Comparison of ENCODE assay signal across 1 fruit fly cellular context in genomic region chr3R:21629373-21630145, dm6.
A peak's percentile ranks its signal among the peaks of the same experiment; 100 is the strongest.
TF ChIP-seq lines count a peak whose summit lies in the region.

No protein-coding gene starts in this region.

TF ChIP-seq in whole organism, embryonic, 481 proteins besides CTCF, POLR2A, EP300 and RAD21 (continued from another document):
- TF ChIP-seq sug (tag; optimal IDR thresholded peaks at IDR 0.05; lab: Kevin White, UChicago): peak; percentile 95
- no peak; the same call in 3 of the 4 replicates for TF ChIP-seq chinmo (GFP tag; IDR thresholded peaks at IDR 0.05; lab: Robert Waterston, UW; ENCODE audit: partially characterized antibody)
- no peak for TF ChIP-seq peb (GFP tag; IDR thresholded peaks at IDR 0.05; lab: Robert Waterston, UW)
- TF ChIP-seq CG18619 (GFP tag; optimal IDR thresholded peaks at IDR 0.05; lab: Kevin White, UChicago): no peak
- TF ChIP-seq ken (GFP tag; IDR thresholded peaks at IDR 0.05; lab: Robert Waterston, UW): 0 out of 3 replicates have a peak, but pooled peaks have one; percentile 6
- TF ChIP-seq CG11723 (GFP tag; optimal IDR thresholded peaks at IDR 0.05; lab: Kevin White, UChicago): no peak
- no peak for TF ChIP-seq phol (tag; optimal IDR thresholded peaks at IDR 0.05; lab: Kevin White, UChicago)
- no peak for TF ChIP-seq unpg (GFP tag; optimal IDR thresholded peaks at IDR 0.05; lab: Kevin White, UChicago)
- TF ChIP-seq Spps (tag; optimal IDR thresholded peaks at IDR 0.05; lab: Kevin White, UChicago): no peak
- TF ChIP-seq CG4404 (GFP tag; IDR thresholded peaks at IDR 0.05; lab: Robert Waterston, UW): no peak
- no peak for TF ChIP-seq disco-r (GFP tag; optimal IDR thresholded peaks at IDR 0.05; lab: Kevin White, UChicago)
- TF ChIP-seq pho (GFP tag; optimal IDR thresholded peaks at IDR 0.05; lab: Kevin White, UChicago): no peak
- TF ChIP-seq esg (GFP tag; conservative IDR thresholded peaks at IDR 0.05; lab: Robert Waterston, UW): no peak
- peak; percentile 29 for TF ChIP-seq CG17568 (GFP tag; optimal IDR thresholded peaks at IDR 0.05; lab: Kevin White, UChicago)
- TF ChIP-seq CG15479 (GFP tag; optimal IDR thresholded peaks at IDR 0.05; lab: Kevin White, UChicago): no peak
- TF ChIP-seq Atf3 (GFP tag; optimal IDR thresholded peaks at IDR 0.05; lab: Kevin White, UChicago): no peak
- TF ChIP-seq mld (GFP tag; IDR thresholded peaks at IDR 0.05; lab: Robert Waterston, UW; ENCODE audit: partially characterized antibody): no peak
- TF ChIP-seq Meics (GFP tag; optimal IDR thresholded peaks at IDR 0.05; lab: Kevin White, UChicago): peak; percentile 20
- no peak for TF ChIP-seq CG17361 (GFP tag; IDR thresholded peaks at IDR 0.05; lab: Robert Waterston, UW)
- no peak for TF ChIP-seq Oli (tag; optimal IDR thresholded peaks at IDR 0.05; lab: Kevin White, UChicago)
- no peak for TF ChIP-seq CG10321 (GFP tag; IDR thresholded peaks at IDR 0.05; lab: Robert Waterston, UW)
- no peak for TF ChIP-seq Sox102F (GFP tag; optimal IDR thresholded peaks at IDR 0.05; lab: Kevin White, UChicago)
- no peak for TF ChIP-seq Mes4 (GFP tag; optimal IDR thresholded peaks at IDR 0.05; lab: Kevin White, UChicago)
- no peak for TF ChIP-seq CG11093 (GFP tag; IDR thresholded peaks at IDR 0.05; lab: Robert Waterston, UW)
- no peak for TF ChIP-seq CG9817 (tag; optimal IDR thresholded peaks at IDR 0.05; lab: Kevin White, UChicago)
- no peak for TF ChIP-seq CG30403 (GFP tag; optimal IDR thresholded peaks at IDR 0.05; lab: Kevin White, UChicago)
- TF ChIP-seq CG5245 (GFP tag; optimal IDR thresholded peaks at IDR 0.05; lab: Kevin White, UChicago): no peak
- TF ChIP-seq gfzf (GFP tag; optimal IDR thresholded peaks at IDR 0.05; lab: Kevin White, UChicago): no peak
- TF ChIP-seq ab (GFP tag; optimal IDR thresholded peaks at IDR 0.05; lab: Kevin White, UChicago): no peak
- TF ChIP-seq GATAe (GFP tag; conservative IDR thresholded peaks at IDR 0.05; lab: Robert Waterston, UW): no peak
- TF ChIP-seq kni (GFP tag; optimal IDR thresholded peaks at IDR 0.05; lab: Kevin White, UChicago): peak; percentile 95
- peak; percentile 56 for TF ChIP-seq mirr (GFP tag; optimal IDR thresholded peaks at IDR 0.05; lab: Kevin White, UChicago)
- TF ChIP-seq tx (GFP tag; optimal IDR thresholded peaks at IDR 0.05; lab: Kevin White, UChicago): no peak
- no peak for TF ChIP-seq Ada2b (GFP tag; IDR thresholded peaks at IDR 0.05; lab: Robert Waterston, UW)
- TF ChIP-seq Lpt (GFP tag; optimal IDR thresholded peaks at IDR 0.05; lab: Kevin White, UChicago): no peak
- TF ChIP-seq aop (GFP tag; IDR thresholded peaks at IDR 0.05; lab: Robert Waterston, UW): no peak
- TF ChIP-seq CG4424 (GFP tag; optimal IDR thresholded peaks at IDR 0.05; lab: Kevin White, UChicago): no peak
- TF ChIP-seq HLH3B (GFP tag; IDR thresholded peaks at IDR 0.05; lab: Robert Waterston, UW): 0 out of 2 replicates have a peak, but pooled peaks have one; percentile 14
- no peak for TF ChIP-seq ssp (GFP tag; IDR thresholded peaks at IDR 0.05; lab: Robert Waterston, UW)
- no peak for TF ChIP-seq CG13894 (tag; optimal IDR thresholded peaks at IDR 0.05; lab: Kevin White, UChicago)
- TF ChIP-seq Sin3A (optimal IDR thresholded peaks at IDR 0.05; lab: Kevin White, UChicago): no peak
- no peak for TF ChIP-seq Hr3 (GFP tag; optimal IDR thresholded peaks at IDR 0.05; lab: Kevin White, UChicago)
- no peak for TF ChIP-seq CG32772 (GFP tag; IDR thresholded peaks at IDR 0.05; lab: Robert Waterston, UW)
- TF ChIP-seq Ravus (GFP tag; IDR thresholded peaks at IDR 0.05; lab: Robert Waterston, UW): no peak
- no peak for TF ChIP-seq cato (GFP tag; optimal IDR thresholded peaks at IDR 0.05; lab: Kevin White, UChicago; ENCODE audit: borderline replicate concordance)
- no peak for TF ChIP-seq dimm (GFP tag; IDR thresholded peaks at IDR 0.05; lab: Robert Waterston, UW)
- TF ChIP-seq toy (GFP tag; IDR thresholded peaks at IDR 0.05; lab: Robert Waterston, UW): no peak
- no peak for TF ChIP-seq CG10979 (tag; optimal IDR thresholded peaks at IDR 0.05; lab: Kevin White, UChicago)
- TF ChIP-seq row (GFP tag; IDR thresholded peaks at IDR 0.05; lab: Robert Waterston, UW): peak; percentile 24; the same call in 1 of the 3 replicates
- TF ChIP-seq CG10462 (GFP tag; optimal IDR thresholded peaks at IDR 0.05; lab: Kevin White, UChicago): no peak
- no peak for TF ChIP-seq Poxn (GFP tag; IDR thresholded peaks at IDR 0.05; lab: Robert Waterston, UW)
- TF ChIP-seq kay (GFP tag; optimal IDR thresholded peaks at IDR 0.05; lab: Kevin White, UChicago): no peak
- TF ChIP-seq CG10959 (GFP tag; IDR thresholded peaks at IDR 0.05; lab: Robert Waterston, UW): no peak
- TF ChIP-seq ci (GFP tag; IDR thresholded peaks at IDR 0.05; lab: Robert Waterston, UW): peak; percentile 61; the same call in 2 of the 3 replicates
- no peak for TF ChIP-seq zen2 (GFP tag; IDR thresholded peaks at IDR 0.05; lab: Robert Waterston, UW; ENCODE audit: partially characterized antibody)
- no peak for TF ChIP-seq CG8944 (GFP tag; optimal IDR thresholded peaks at IDR 0.05; lab: Kevin White, UChicago)
- TF ChIP-seq Dll (GFP tag; IDR thresholded peaks at IDR 0.05; lab: Robert Waterston, UW; ENCODE audit: partially characterized antibody): no peak
- TF ChIP-seq sima (GFP tag; optimal IDR thresholded peaks at IDR 0.05; lab: Kevin White, UChicago): no peak
- TF ChIP-seq CG14441 (GFP tag; IDR thresholded peaks at IDR 0.05; lab: Robert Waterston, UW): peak; percentile 40; the same call in 1 of the 2 replicates
- TF ChIP-seq CG4328 (GFP tag; optimal IDR thresholded peaks at IDR 0.05; lab: Kevin White, UChicago): peak; percentile 56
- TF ChIP-seq CG1233 (GFP tag; optimal IDR thresholded peaks at IDR 0.05; lab: Kevin White, UChicago): peak; percentile 10
- no peak for TF ChIP-seq sc (optimal IDR thresholded peaks at IDR 0.05; lab: Kevin White, UChicago)
- TF ChIP-seq sc (GFP tag; optimal IDR thresholded peaks at IDR 0.05; lab: Kevin White, UChicago): no peak
- peak; percentile 59 for TF ChIP-seq HmgZ (tag; optimal IDR thresholded peaks at IDR 0.05; lab: Kevin White, UChicago)
- TF ChIP-seq CG2678 (tag; optimal IDR thresholded peaks at IDR 0.05; lab: Kevin White, UChicago): peak; percentile 43
- TF ChIP-seq slbo (GFP tag; IDR thresholded peaks at IDR 0.05; lab: Robert Waterston, UW): no peak
- no peak for TF ChIP-seq dati (GFP tag; IDR thresholded peaks at IDR 0.05; lab: Robert Waterston, UW)
- no peak for TF ChIP-seq inv (GFP tag; IDR thresholded peaks at IDR 0.05; lab: Robert Waterston, UW; ENCODE audit: partially characterized antibody)
- no peak for TF ChIP-seq tio (GFP tag; optimal IDR thresholded peaks at IDR 0.05; lab: Kevin White, UChicago)
- TF ChIP-seq Gsc (GFP tag; IDR thresholded peaks at IDR 0.05; lab: Robert Waterston, UW): no peak
- TF ChIP-seq oc (tag; optimal IDR thresholded peaks at IDR 0.05; lab: Kevin White, UChicago): no peak
- peak; percentile 20 for TF ChIP-seq YL-1 (GFP tag; optimal IDR thresholded peaks at IDR 0.05; lab: Kevin White, UChicago)
- TF ChIP-seq eve (GFP tag; optimal IDR thresholded peaks at IDR 0.05; lab: Kevin White, UChicago): peak in 1 of 2 experiments; percentile 32
- TF ChIP-seq B-H1 (GFP tag; IDR thresholded peaks at IDR 0.05; lab: Robert Waterston, UW): no peak
- no peak for TF ChIP-seq CkIIα-i1 (GFP tag; IDR thresholded peaks at IDR 0.05; lab: Robert Waterston, UW)
- no peak for TF ChIP-seq Stat92E (GFP tag; optimal IDR thresholded peaks at IDR 0.05; lab: Kevin White, UChicago)
- TF ChIP-seq grn (GFP tag; optimal IDR thresholded peaks at IDR 0.05; lab: Kevin White, UChicago): no peak
- TF ChIP-seq CG17385 (GFP tag; optimal IDR thresholded peaks at IDR 0.05; lab: Kevin White, UChicago): peak; percentile 21
- TF ChIP-seq CG3847 (GFP tag; IDR thresholded peaks at IDR 0.05; lab: Robert Waterston, UW): no peak
- TF ChIP-seq da (GFP tag; optimal IDR thresholded peaks at IDR 0.05; lab: Kevin White, UChicago): no peak
- TF ChIP-seq pb (GFP tag; optimal IDR thresholded peaks at IDR 0.05; lab: Kevin White, UChicago): no peak
- TF ChIP-seq lilli (GFP tag; optimal IDR thresholded peaks at IDR 0.05; lab: Kevin White, UChicago): no peak
- peak; percentile 55 for TF ChIP-seq CG34376 (GFP tag; optimal IDR thresholded peaks at IDR 0.05; lab: Kevin White, UChicago)
- TF ChIP-seq CG17829 (tag; optimal IDR thresholded peaks at IDR 0.05; lab: Kevin White, UChicago): no peak
- no peak for TF ChIP-seq pan (optimal IDR thresholded peaks at IDR 0.05; lab: Kevin White, UChicago)
- peak in 1 of 2 experiments; percentile 35 for TF ChIP-seq pan (GFP tag; optimal IDR thresholded peaks at IDR 0.05 in 1 of 2, IDR thresholded peaks at IDR 0.05 in 1 of 2)
- no peak for TF ChIP-seq CG31388 (GFP tag; optimal IDR thresholded peaks at IDR 0.05; lab: Kevin White, UChicago)
- TF ChIP-seq CG1024 (GFP tag; IDR thresholded peaks at IDR 0.05; lab: Robert Waterston, UW): no peak
- no peak for TF ChIP-seq CG1832 (GFP tag; optimal IDR thresholded peaks at IDR 0.05; lab: Kevin White, UChicago)
- TF ChIP-seq jumu (GFP tag; optimal IDR thresholded peaks at IDR 0.05; lab: Kevin White, UChicago): no peak
- no peak for TF ChIP-seq bab2 (GFP tag; optimal IDR thresholded peaks at IDR 0.05; lab: Kevin White, UChicago)
- TF ChIP-seq ap (GFP tag; IDR thresholded peaks at IDR 0.05; lab: Robert Waterston, UW): 0 out of 2 replicates have a peak, but pooled peaks have one; percentile 11
- TF ChIP-seq sr (GFP tag; IDR thresholded peaks at IDR 0.05; lab: Robert Waterston, UW): 0 out of 3 replicates have a peak, but pooled peaks have one; percentile 20
- no peak for TF ChIP-seq scrt (GFP tag; optimal IDR thresholded peaks at IDR 0.05; lab: Kevin White, UChicago)
- TF ChIP-seq CG8478 (optimal IDR thresholded peaks at IDR 0.05; lab: Kevin White, UChicago): no peak
- TF ChIP-seq br (optimal IDR thresholded peaks at IDR 0.05; lab: Kevin White, UChicago): no peak
- no peak for TF ChIP-seq CG16779 (GFP tag; IDR thresholded peaks at IDR 0.05; lab: Robert Waterston, UW)
- TF ChIP-seq cas (GFP tag; IDR thresholded peaks at IDR 0.05; lab: Robert Waterston, UW): no peak
- TF ChIP-seq CG14014 (GFP tag; IDR thresholded peaks at IDR 0.05; lab: Robert Waterston, UW): peak; percentile 45; the same call in 1 of the 2 replicates
- peak; percentile 5 for TF ChIP-seq Blimp-1 (GFP tag; optimal IDR thresholded peaks at IDR 0.05; lab: Kevin White, UChicago)
- peak; percentile 41; the same call in 1 of the 2 replicates for TF ChIP-seq CG8765 (GFP tag; IDR thresholded peaks at IDR 0.05; lab: Robert Waterston, UW)
- TF ChIP-seq Awh (GFP tag; IDR thresholded peaks at IDR 0.05; lab: Robert Waterston, UW): no peak
- no peak for TF ChIP-seq tll (GFP tag; optimal IDR thresholded peaks at IDR 0.05; lab: Kevin White, UChicago)
- TF ChIP-seq Gug (GFP tag; IDR thresholded peaks at IDR 0.05; lab: Robert Waterston, UW): no peak
- no peak for TF ChIP-seq dm (GFP tag; optimal IDR thresholded peaks at IDR 0.05; lab: Kevin White, UChicago)
- no peak for TF ChIP-seq CG43689 (GFP tag; IDR thresholded peaks at IDR 0.05; lab: Robert Waterston, UW)
- TF ChIP-seq sim (GFP tag; IDR thresholded peaks at IDR 0.05; lab: Robert Waterston, UW): no peak
- TF ChIP-seq bowl (GFP tag; IDR thresholded peaks at IDR 0.05; lab: Robert Waterston, UW): no peak
- peak; percentile 34 for TF ChIP-seq D19A (tag; optimal IDR thresholded peaks at IDR 0.05; lab: Kevin White, UChicago)
- TF ChIP-seq Bgb (GFP tag; IDR thresholded peaks at IDR 0.05; lab: Robert Waterston, UW; ENCODE audit: partially characterized antibody): no peak; the same call in 1 of the 2 replicates
- peak; percentile 53; the same call in 1 of the 2 replicates for TF ChIP-seq chm (GFP tag; IDR thresholded peaks at IDR 0.05; lab: Robert Waterston, UW)
- TF ChIP-seq CG13123 (GFP tag; optimal IDR thresholded peaks at IDR 0.05; lab: Kevin White, UChicago): no peak
- TF ChIP-seq CG2889 (GFP tag; IDR thresholded peaks at IDR 0.05; lab: Robert Waterston, UW): no peak
- peak; percentile 50 for TF ChIP-seq CG15601 (tag; optimal IDR thresholded peaks at IDR 0.05; lab: Kevin White, UChicago)
- no peak for TF ChIP-seq MTF-1 (GFP tag; optimal IDR thresholded peaks at IDR 0.05; lab: Kevin White, UChicago; ENCODE audit: borderline replicate concordance)
- no peak for TF ChIP-seq Kr (GFP tag; optimal IDR thresholded peaks at IDR 0.05; lab: Kevin White, UChicago)
- no peak for TF ChIP-seq Ets97D (GFP tag; optimal IDR thresholded peaks at IDR 0.05; lab: Kevin White, UChicago)
- no peak; the same call in 1 of the 2 replicates for TF ChIP-seq ttk (GFP tag; IDR thresholded peaks at IDR 0.05; lab: Robert Waterston, UW)
- no peak for TF ChIP-seq CG7786 (GFP tag; optimal IDR thresholded peaks at IDR 0.05; lab: Kevin White, UChicago)
- peak; percentile 22 for TF ChIP-seq CG11504 (tag; optimal IDR thresholded peaks at IDR 0.05; lab: Kevin White, UChicago)
- TF ChIP-seq CG18476 (GFP tag; optimal IDR thresholded peaks at IDR 0.05; lab: Kevin White, UChicago): no peak
- no peak for TF ChIP-seq CG13775 (GFP tag; optimal IDR thresholded peaks at IDR 0.05; lab: Kevin White, UChicago)
- no peak for TF ChIP-seq CG4730 (GFP tag; IDR thresholded peaks at IDR 0.05; lab: Robert Waterston, UW)
- TF ChIP-seq CG16863 (GFP tag; optimal IDR thresholded peaks at IDR 0.05; lab: Kevin White, UChicago): no peak
- TF ChIP-seq onecut (GFP tag; IDR thresholded peaks at IDR 0.05; lab: Robert Waterston, UW): no peak; the same call in 1 of the 2 replicates
- TF ChIP-seq CG7928 (GFP tag; optimal IDR thresholded peaks at IDR 0.05; lab: Kevin White, UChicago): no peak
TF ChIP-seq in whole organism, embryonic: peak in this region for 103.
